Worm (Caenorhabditis elegans) whole organism, young adult: ENCODE measurements around the gene C16C10.4.
A peak's percentile ranks its signal among the peaks of the same experiment; 100 is the strongest.

Experiments
- C17E4.6 ChIP-seq: fragments of 200-800 bp; sonication (Bioruptor generic); IDR thresholded peaks from 2 replicates; pipeline ENCODE4 v1.3.6; 2022; ENCODE audit warnings: missing genetic modification reagents, missing genetic modification characterization, missing compliant biosample characterization
- D2030.7 ChIP-seq: fragments of 200-800 bp; sonication (Bioruptor generic); IDR thresholded peaks from 2 replicates; pipeline ENCODE4 v1.3.6; 2022; ENCODE audit warnings: missing genetic modification reagents, missing genetic modification characterization, missing compliant biosample characterization
- F33H1.4 ChIP-seq: fragments of 200-800 bp; sonication (Bioruptor generic); IDR thresholded peaks from 2 replicates; pipeline ENCODE4 v1.3.6; 2022; ENCODE audit warnings: missing genetic modification reagents, missing genetic modification characterization, missing compliant biosample characterization
- F39B2.1 ChIP-seq: fragments of 200-800 bp; sonication (Bioruptor generic); IDR thresholded peaks from 2 replicates; pipeline ENCODE4 v1.3.6; 2022; ENCODE audit warnings: missing genetic modification reagents, missing genetic modification characterization, missing compliant biosample characterization
- K11D2.4 ChIP-seq: fragments of 200-800 bp; sonication (Bioruptor generic); IDR thresholded peaks from 2 replicates; pipeline ENCODE4 v1.3.6; 2022; ENCODE audit warnings: missing genetic modification reagents, missing genetic modification characterization, missing compliant biosample characterization
- T07F8.4 ChIP-seq: sonication (generic microtip); optimal IDR thresholded peaks from 2 replicates; lab custom pipeline; 2016; ENCODE audit warnings: mild to moderate bottlenecking, missing genetic modification characterization, moderate library complexity, missing compliant biosample characterization
- Y53F4B.3 ChIP-seq: fragments of 200-800 bp; sonication (Bioruptor generic); IDR thresholded peaks from 2 replicates; pipeline ENCODE4 v1.3.6; 2022; ENCODE audit warnings: missing genetic modification reagents, missing genetic modification characterization, missing compliant biosample characterization
- Y79H2A.3 ChIP-seq: fragments of 200-800 bp; sonication (Bioruptor generic); conservative IDR thresholded peaks from 2 replicates; pipeline ENCODE4 v1.3.6; 2022; ENCODE audit warnings: missing genetic modification reagents, missing genetic modification characterization, missing compliant biosample characterization
- Y95B8A.8 ChIP-seq: fragments of 200-800 bp; sonication (Bioruptor generic); IDR thresholded peaks from 2 replicates; pipeline ENCODE4 v1.3.6; 2022; ENCODE audit warnings: missing genetic modification reagents, missing genetic modification characterization, missing compliant biosample characterization
- aptf-3 ChIP-seq: fragments of 200-800 bp; sonication (Bioruptor generic); IDR thresholded peaks from 2 replicates; pipeline ENCODE4 v1.3.6; 2022; ENCODE audit warnings: missing genetic modification characterization, missing compliant biosample characterization
- atf-7 ChIP-seq: sonication (generic microtip); optimal IDR thresholded peaks from 2 replicates; lab custom pipeline; 2017; ENCODE audit warnings: mild to moderate bottlenecking, missing genetic modification characterization, missing compliant biosample characterization
- bed-1 ChIP-seq: fragments of 200-800 bp; sonication (Bioruptor generic); IDR thresholded peaks from 2 replicates; pipeline ENCODE4 v1.3.6; 2022; ENCODE audit warnings: missing genetic modification reagents, missing genetic modification characterization, missing compliant biosample characterization
- bed-2 ChIP-seq: fragments of 200-800 bp; sonication (Bioruptor generic); IDR thresholded peaks from 2 replicates; pipeline ENCODE4 v1.3.6; 2022; ENCODE audit warnings: missing genetic modification reagents, missing genetic modification characterization, missing compliant biosample characterization
- ceh-100 ChIP-seq: fragments of 200-800 bp; sonication (Bioruptor generic); IDR thresholded peaks from 2 replicates; pipeline ENCODE4 v1.3.6; 2022; ENCODE audit warnings: missing genetic modification reagents, missing genetic modification characterization, missing compliant biosample characterization
- ceh-58 ChIP-seq: fragments of 200-800 bp; sonication (Bioruptor generic); IDR thresholded peaks from 2 replicates; pipeline ENCODE4 v1.3.6; 2022; ENCODE audit warnings: missing genetic modification characterization, missing compliant biosample characterization
- ceh-79 ChIP-seq: sonication (generic microtip); optimal IDR thresholded peaks from 2 replicates; lab custom pipeline; 2017; ENCODE audit warnings: mild to moderate bottlenecking, missing genetic modification characterization, missing compliant biosample characterization
- ceh-91 ChIP-seq: fragments of 200-800 bp; sonication (Bioruptor generic); IDR thresholded peaks from 2 replicates; pipeline ENCODE4 v1.3.6; 2022; ENCODE audit warnings: missing genetic modification reagents, missing genetic modification characterization, missing compliant biosample characterization
- die-1 ChIP-seq: sonication (generic microtip); optimal IDR thresholded peaks from 2 replicates; lab custom pipeline; 2016; ENCODE audit warnings: missing genotype, mild to moderate bottlenecking, missing genetic modification characterization, missing compliant biosample characterization
- dox-1 ChIP-seq: fragments of 200-800 bp; sonication (Bioruptor generic); IDR thresholded peaks from 2 replicates; pipeline ENCODE4 v1.3.6; 2022; ENCODE audit warnings: missing genetic modification reagents, missing genetic modification characterization, missing compliant biosample characterization
- dpl-1 ChIP-seq: fragments of 150-350 bp; optimal IDR thresholded peaks from 2 replicates; lab custom pipeline; 2014; ENCODE audit warnings: missing biosample characterization, missing genetic modification reagents, missing genetic modification characterization
- efl-1 ChIP-seq: fragments of 150-350 bp; optimal IDR thresholded peaks from 2 replicates; lab custom pipeline; 2014; ENCODE audit warnings: missing biosample characterization, missing genetic modification reagents, missing genetic modification characterization
- egrh-3 ChIP-seq: fragments of 200-800 bp; sonication (Bioruptor generic); IDR thresholded peaks from 2 replicates; pipeline ENCODE4 v1.3.6; 2022; ENCODE audit warnings: missing genetic modification reagents, missing genetic modification characterization, missing compliant biosample characterization
- hlh-26 ChIP-seq: fragments of 200-800 bp; sonication (Bioruptor generic); conservative IDR thresholded peaks from 2 replicates; pipeline ENCODE4 v1.3.6; 2022; ENCODE audit warnings: missing genetic modification reagents, missing genetic modification characterization, missing compliant biosample characterization
- hmg-1.2 ChIP-seq: fragments of 200-800 bp; sonication (Bioruptor generic); IDR thresholded peaks from 2 replicates; pipeline ENCODE4 v1.3.6; 2022; ENCODE audit warnings: missing genetic modification reagents, missing genetic modification characterization, missing compliant biosample characterization
- hrde-1 ChIP-seq: sonication (generic microtip); optimal IDR thresholded peaks from 2 replicates; lab custom pipeline; 2016; ENCODE audit warnings: missing genetic modification characterization, mild to moderate bottlenecking, missing compliant biosample characterization, moderate library complexity, missing genotype, missing genetic modification reagents, borderline replicate concordance
- lag-1 ChIP-seq: fragments of 200-800 bp; sonication (Bioruptor generic); IDR thresholded peaks from 2 replicates; pipeline ENCODE4 v1.3.6; 2022; ENCODE audit warnings: missing genetic modification reagents, missing genetic modification characterization, missing compliant biosample characterization
- lin-35 ChIP-seq, 3 experiments: fragments of 150-350 bp in 2 of 3; sonication (generic microtip) in 1 of 3; optimal IDR thresholded peaks; 2 replicates each; lab custom pipeline; 2014 to 2018; ENCODE audit warnings: missing biosample characterization in 3 of 3, missing genetic modification characterization in 3 of 3, missing genetic modification reagents in 3 of 3
- lin-40 ChIP-seq: sonication (generic microtip); optimal IDR thresholded peaks from 2 replicates; lab custom pipeline; 2016; ENCODE audit warnings: missing genetic modification characterization, mild to moderate bottlenecking, missing compliant biosample characterization, missing genotype, missing genetic modification reagents
- lir-1 ChIP-seq: fragments of 200-800 bp; sonication (Bioruptor generic); conservative IDR thresholded peaks from 2 replicates; pipeline ENCODE4 v1.3.6; 2022; ENCODE audit warnings: missing genetic modification reagents, missing genetic modification characterization, missing compliant biosample characterization
- madf-10 ChIP-seq: sonication (generic microtip); optimal IDR thresholded peaks from 2 replicates; lab custom pipeline; 2016; ENCODE audit warnings: mild to moderate bottlenecking, missing genetic modification characterization, missing compliant biosample characterization
- madf-3 ChIP-seq: fragments of 200-800 bp; sonication (Bioruptor generic); IDR thresholded peaks from 2 replicates; pipeline ENCODE4 v1.3.6; 2022; ENCODE audit warnings: missing genetic modification reagents, missing genetic modification characterization, missing compliant biosample characterization
- mel-28 ChIP-seq: sonication (generic microtip); optimal IDR thresholded peaks from 2 replicates; lab custom pipeline; 2016; ENCODE audit warnings: borderline replicate concordance, mild to moderate bottlenecking, missing genetic modification characterization, missing compliant biosample characterization
- nfya-2 ChIP-seq: fragments of 200-800 bp; sonication (Bioruptor generic); IDR thresholded peaks from 2 replicates; pipeline ENCODE4 v1.3.6; 2022; ENCODE audit warnings: missing genetic modification reagents, missing genetic modification characterization, missing compliant biosample characterization
- nhr-120 ChIP-seq: fragments of 200-800 bp; sonication (Bioruptor generic); IDR thresholded peaks from 2 replicates; pipeline ENCODE4 v1.3.6; 2022; ENCODE audit warnings: missing genetic modification characterization, missing compliant biosample characterization
- nhr-179 ChIP-seq: sonication (generic microtip); optimal IDR thresholded peaks from 2 replicates; lab custom pipeline; 2016; ENCODE audit warnings: mild to moderate bottlenecking, missing genetic modification characterization, missing compliant biosample characterization
- nhr-80 ChIP-seq: sonication (generic microtip); optimal IDR thresholded peaks from 2 replicates; lab custom pipeline; 2016; ENCODE audit warnings: missing genetic modification characterization, missing compliant biosample characterization
- rec-8 ChIP-seq, 2 experiments: sonication (generic microtip); optimal IDR thresholded peaks; 2 replicates each; lab custom pipeline; 2016; ENCODE audit warnings: mild to moderate bottlenecking in 2 of 2, missing genetic modification characterization in 2 of 2, missing genetic modification reagents in 2 of 2, missing genotype in 2 of 2, missing biosample characterization in 1 of 2, missing compliant biosample characterization in 1 of 2, moderate library complexity in 1 of 2
- repo-1 ChIP-seq: sonication (generic microtip); optimal IDR thresholded peaks from 2 replicates; lab custom pipeline; 2017; ENCODE audit warnings: mild to moderate bottlenecking, missing genetic modification characterization, missing compliant biosample characterization
- rpc-1 ChIP-seq, 2 experiments: fragments of 150-350 bp in 1 of 2; sonication (generic microtip) in 1 of 2; optimal IDR thresholded peaks; 2 replicates each; lab custom pipeline; 2014 to 2018; ENCODE audit warnings: missing biosample characterization in 1 of 2, missing genetic modification characterization in 1 of 2, missing genetic modification reagents in 1 of 2, missing genotype in 1 of 2
- sdz-38 ChIP-seq: sonication (generic microtip); optimal IDR thresholded peaks from 2 replicates; lab custom pipeline; 2016; ENCODE audit warnings: missing genotype, missing genetic modification characterization, missing compliant biosample characterization
- sea-2 ChIP-seq: fragments of 200-800 bp; sonication (Bioruptor generic); IDR thresholded peaks from 2 replicates; pipeline ENCODE4 v1.3.6; 2022; ENCODE audit warnings: missing genetic modification characterization, missing compliant biosample characterization
- snpc-1.1 ChIP-seq: sonication (generic microtip); optimal IDR thresholded peaks from 2 replicates; lab custom pipeline; 2017; ENCODE audit warnings: missing genetic modification characterization, mild to moderate bottlenecking, missing compliant biosample characterization, antibody characterized with exemption, moderate library complexity, missing genotype, missing genetic modification reagents; ENCODE audit not compliant: insufficient read depth
- sptf-2 ChIP-seq: fragments of 200-800 bp; sonication (Bioruptor generic); optimal IDR thresholded peaks from 2 replicates; lab custom pipeline; 2018; ENCODE audit warnings: mild to moderate bottlenecking, missing genetic modification characterization, missing compliant biosample characterization
- tlf-1 ChIP-seq: fragments of 200-800 bp; sonication (Bioruptor generic); optimal IDR thresholded peaks from 2 replicates; lab custom pipeline; 2018; ENCODE audit warnings: mild to moderate bottlenecking, missing genetic modification characterization, missing compliant biosample characterization
- xnd-1 ChIP-seq: sonication (generic microtip); optimal IDR thresholded peaks from 2 replicates; lab custom pipeline; 2016; ENCODE audit warnings: missing genotype, missing genetic modification reagents, missing genetic modification characterization, missing compliant biosample characterization
- zfh-2 ChIP-seq: fragments of 200-800 bp; sonication (Bioruptor generic); conservative IDR thresholded peaks from 2 replicates; pipeline ENCODE4 v1.3.6; 2022; ENCODE audit warnings: missing genetic modification reagents, missing genetic modification characterization, missing compliant biosample characterization
- zim-3 ChIP-seq: sonication (generic microtip); optimal IDR thresholded peaks from 2 replicates; lab custom pipeline; 2017; ENCODE audit warnings: mild to moderate bottlenecking, missing genetic modification characterization, moderate library complexity, missing compliant biosample characterization
- ztf-3 ChIP-seq: fragments of 200-800 bp; sonication (Bioruptor generic); optimal IDR thresholded peaks from 2 replicates; lab custom pipeline; 2018; ENCODE audit warnings: mild to moderate bottlenecking, missing genetic modification characterization, missing compliant biosample characterization
- ztf-6 ChIP-seq: fragments of 200-800 bp; sonication (Bioruptor generic); IDR thresholded peaks from 2 replicates; pipeline ENCODE4 v1.3.6; 2022; ENCODE audit warnings: missing genetic modification reagents, missing genetic modification characterization, missing compliant biosample characterization

Gene C16C10.4

DNA sequence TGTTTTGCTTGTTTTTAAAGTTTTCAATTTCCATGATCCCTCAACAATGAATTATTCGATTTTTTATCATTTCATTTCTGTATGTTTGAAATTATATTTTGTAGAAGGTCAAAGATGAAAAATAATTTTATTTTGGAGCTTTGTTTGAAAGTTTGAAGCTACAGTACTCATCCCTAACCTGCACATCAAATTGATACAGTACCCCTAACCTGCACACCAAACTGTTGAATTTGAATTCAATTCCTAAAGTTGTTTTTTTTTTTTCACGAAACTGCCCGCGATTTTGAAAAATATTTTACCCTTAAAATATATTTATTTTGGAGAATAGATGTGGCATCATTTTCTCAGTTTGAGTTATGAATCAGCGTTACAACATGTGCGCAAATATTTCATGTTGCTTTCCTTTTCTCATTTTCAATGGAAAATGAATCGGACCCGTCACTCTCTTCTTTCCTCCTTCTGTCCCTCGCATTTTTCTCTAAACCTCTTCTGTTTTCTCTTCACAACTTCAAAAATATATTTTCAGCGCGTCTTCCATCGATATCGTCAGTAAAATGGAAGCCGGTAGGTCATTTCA is 34.7 kb downstream of the C16C10.4 start, which contains the start of gene R74.8 (continued):
- no peak for TF ChIP-seq hmg-1.2
- TF ChIP-seq ceh-58 (GFP tag; lab: Robert Waterston, UW) = no peak
- TF ChIP-seq dpl-1 (GFP tag; lab: Kevin White, UChicago) = peak; percentile 62
- TF ChIP-seq ztf-6 = no peak
- TF ChIP-seq bed-1 = no peak
- peak; percentile 64; the same call in 1 of the 2 replicates for TF ChIP-seq D2030.7
- TF ChIP-seq K11D2.4 (GFP tag; lab: Robert Waterston, UW) = no peak
- no peak for TF ChIP-seq nhr-179 (tag; lab: Kevin White, UChicago)
- TF ChIP-seq madf-3 (GFP tag; lab: Robert Waterston, UW) = peak; percentile 82
- TF ChIP-seq Y53F4B.3 (GFP tag; lab: Robert Waterston, UW) = no peak
- no peak for TF ChIP-seq nfya-2 (GFP tag; lab: Robert Waterston, UW)
- TF ChIP-seq zim-3 (tag; lab: Kevin White, UChicago) = no peak
- TF ChIP-seq tlf-1 (GFP tag; lab: Kevin White, UChicago) = no peak
- no peak for TF ChIP-seq T07F8.4 (tag; lab: Kevin White, UChicago)
- TF ChIP-seq lag-1 = no peak
- TF ChIP-seq die-1 (tag; lab: Kevin White, UChicago) = no peak
- no peak for TF ChIP-seq lin-40 (tag; lab: Kevin White, UChicago)
- no peak for TF ChIP-seq rec-8 (tag; optimal IDR thresholded peaks at IDR 0.05; lab: Kevin White, UChicago)
- peak; percentile 61 for TF ChIP-seq ceh-91
- no peak for TF ChIP-seq snpc-1.1
- no peak for TF ChIP-seq atf-7
- no peak for TF ChIP-seq C17E4.6 (GFP tag; lab: Robert Waterston, UW)
- TF ChIP-seq nhr-120 (GFP tag; lab: Robert Waterston, UW) = no peak
- TF ChIP-seq Y79H2A.3 (GFP tag; lab: Robert Waterston, UW) = no peak
- no peak for TF ChIP-seq rpc-1 (optimal IDR thresholded peaks at IDR 0.05; lab: Kevin White, UChicago)
- TF ChIP-seq rpc-1 (tag; optimal IDR thresholded peaks at IDR 0.05; lab: Kevin White, UChicago) = no peak
- TF ChIP-seq ceh-79 (tag; lab: Kevin White, UChicago) = no peak
- TF ChIP-seq hrde-1 (tag; lab: Kevin White, UChicago) = no peak
- TF ChIP-seq nhr-80 = no peak
- TF ChIP-seq mel-28 (tag; lab: Kevin White, UChicago) = no peak
- TF ChIP-seq xnd-1 (tag; lab: Kevin White, UChicago) = peak; percentile 70
- TF ChIP-seq zfh-2 (GFP tag; lab: Robert Waterston, UW) = no peak
- TF ChIP-seq egrh-3 = no peak
- TF ChIP-seq ceh-100 = no peak
- TF ChIP-seq aptf-3 (GFP tag; lab: Robert Waterston, UW) = no peak
- peak; percentile 9; the same call in 1 of the 2 replicates for TF ChIP-seq dox-1
- no peak for TF ChIP-seq sptf-2 (GFP tag; lab: Kevin White, UChicago)
- TF ChIP-seq repo-1 = no peak
- TF ChIP-seq madf-10 (tag; lab: Kevin White, UChicago) = no peak
- peak; percentile 72 for TF ChIP-seq efl-1
- TF ChIP-seq ztf-3 = no peak
- peak; percentile 72 for TF ChIP-seq F33H1.4
- no peak for TF ChIP-seq hlh-26 (GFP tag; lab: Robert Waterston, UW)
- TF ChIP-seq sdz-38 = no peak
- TF ChIP-seq lir-1 (GFP tag; lab: Robert Waterston, UW) = no peak
- TF ChIP-seq lin-35 (GFP tag; optimal IDR thresholded peaks at IDR 0.05; lab: Kevin White, UChicago) = peak in 1 of 3 experiments; percentile 29
- no peak for TF ChIP-seq sea-2
- TF ChIP-seq F39B2.1 (GFP tag; lab: Robert Waterston, UW) = no peak
- no peak for TF ChIP-seq Y95B8A.8 (GFP tag; lab: Robert Waterston, UW)
- no peak for TF ChIP-seq bed-2
